Worm (Caenorhabditis elegans): ENCODE measurements around the gene F46F5.1.

The F46F5.1 gene

DNA sequence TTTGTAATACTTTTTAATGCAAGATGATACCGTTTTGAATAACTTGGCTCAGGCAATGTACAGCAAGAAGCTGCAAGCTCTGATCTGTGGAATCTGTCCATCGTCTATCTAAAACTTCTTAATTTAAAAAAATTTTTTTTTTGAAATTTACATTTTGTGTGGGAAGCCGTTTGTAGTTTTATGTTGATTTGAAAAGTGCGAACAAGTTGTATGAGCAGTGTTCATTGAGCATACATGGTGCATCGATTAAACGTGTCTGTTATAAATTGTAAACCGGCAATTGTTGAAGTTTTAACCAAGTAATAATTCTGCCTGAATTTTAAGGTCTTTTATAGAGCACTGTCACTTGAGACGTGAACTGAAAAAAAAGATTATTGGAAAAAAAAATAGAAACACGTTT is 8.2 kb downstream of the F46F5.1 start, which contains the start of gene Y39F10A.6:
Gene Y39F10A.6 (minus strand): TSS at position 101 of the 400 bp plus-strand sequence.
- TF ChIP-seq nhr-76 (tag; optimal IDR thresholded peaks at IDR 0.05) (no peak), unc-62 (GFP tag; optimal IDR thresholded peaks at IDR 0.05) (no peak), ces-1 (GFP tag; optimal IDR thresholded peaks at IDR 0.05) (no peak), nhr-12 (tag; optimal IDR thresholded peaks at IDR 0.05) (no peak), blmp-1 (tag; optimal IDR thresholded peaks at IDR 0.05) (no peak), ham-2 (GFP tag; optimal IDR thresholded peaks at IDR 0.05) (no peak), ceh-39 (tag; optimal IDR thresholded peaks at IDR 0.05) (no peak), bed-3 (GFP tag; optimal IDR thresholded peaks at IDR 0.05) (no peak), lsy-2 (tag; optimal IDR thresholded peaks at IDR 0.05) (no peak), nhr-237 (tag; optimal IDR thresholded peaks at IDR 0.05) (no peak), snpc-4 (tag; optimal IDR thresholded peaks at IDR 0.05) (no peak), unc-39 (tag; optimal IDR thresholded peaks at IDR 0.05) (no peak), ztf-11 (tag; optimal IDR thresholded peaks at IDR 0.05) (no peak), lin-13 (tag; optimal IDR thresholded peaks at IDR 0.05) (no peak), cnd-1 (tag; optimal IDR thresholded peaks at IDR 0.05) (no peak)

DNA sequence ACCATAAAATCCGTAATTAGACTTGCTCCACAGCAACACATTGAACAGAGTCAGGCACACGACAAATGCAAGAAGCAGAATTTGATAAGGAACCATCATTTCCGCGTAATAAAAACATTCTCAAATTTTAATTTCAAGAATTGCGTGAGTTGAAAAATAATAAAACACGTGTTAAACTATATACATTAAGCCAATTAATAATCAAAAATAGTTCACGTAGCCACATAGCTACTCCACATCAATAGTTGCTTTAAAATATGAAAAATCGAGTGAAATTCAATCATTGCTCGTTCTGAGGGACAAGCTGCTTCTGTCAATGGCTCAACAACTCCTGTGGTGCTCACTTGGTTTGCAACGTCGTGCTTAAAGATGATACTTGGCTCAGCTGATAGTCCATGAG is 8.8 kb downstream of the F46F5.1 start, which contains the start of gene Y39F10A.3:
Gene Y39F10A.3 (minus strand): TSS at position 101 of the 400 bp plus-strand sequence.
- TF ChIP-seq ceh-83 (GFP tag; optimal IDR thresholded peaks at IDR 0.05) (no peak), lsy-2 (tag; optimal IDR thresholded peaks at IDR 0.05) (no peak), ceh-39 (tag; optimal IDR thresholded peaks at IDR 0.05) (no peak), ztf-11 (tag; optimal IDR thresholded peaks at IDR 0.05) (no peak), zip-8 (tag; optimal IDR thresholded peaks at IDR 0.05) (no peak), ces-1 (GFP tag; optimal IDR thresholded peaks at IDR 0.05) (no peak), elt-3 (tag; optimal IDR thresholded peaks at IDR 0.05) (no peak)

DNA sequence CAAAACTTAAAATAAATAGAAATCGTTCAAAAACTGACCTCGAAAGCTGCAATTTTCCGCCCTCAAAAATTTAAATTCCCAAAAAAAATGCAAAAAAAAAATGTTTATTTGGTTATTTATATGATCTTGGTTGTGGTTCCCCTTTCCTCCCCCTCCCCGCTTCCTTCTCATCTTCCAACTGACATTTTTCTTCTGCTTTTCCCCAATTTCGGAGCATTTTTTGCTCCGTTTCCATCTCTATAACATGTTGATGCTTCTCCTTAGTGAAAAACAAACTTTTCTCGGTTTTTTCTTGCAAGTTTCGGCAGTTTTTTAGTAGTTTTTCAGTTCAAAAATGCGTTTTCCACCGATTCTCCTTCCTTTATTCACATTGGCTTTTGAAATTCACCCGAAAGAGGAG is 16.7 kb downstream of the F46F5.1 start, which contains the start of gene Y39F10A.1:
Gene Y39F10A.1 (plus strand): TSS at position 301 of the 400 bp plus-strand sequence.
- TF ChIP-seq ztf-11 (tag; optimal IDR thresholded peaks at IDR 0.05): no peak
- TF ChIP-seq mls-2 (tag; optimal IDR thresholded peaks at IDR 0.05): no peak
- TF ChIP-seq lin-13 (tag; optimal IDR thresholded peaks at IDR 0.05): no peak
- TF ChIP-seq flh-1 (GFP tag; optimal IDR thresholded peaks at IDR 0.05): no peak
- TF ChIP-seq unc-39 (tag; optimal IDR thresholded peaks at IDR 0.05): no peak
- TF ChIP-seq pha-4 (tag; optimal IDR thresholded peaks at IDR 0.05): no peak
- no peak for TF ChIP-seq sptf-1 (tag; optimal IDR thresholded peaks at IDR 0.05)
- TF ChIP-seq blmp-1 (tag; optimal IDR thresholded peaks at IDR 0.05): no peak
- no peak for TF ChIP-seq zip-8 (tag; optimal IDR thresholded peaks at IDR 0.05)
- no peak for TF ChIP-seq elt-1 (tag; optimal IDR thresholded peaks at IDR 0.05; ENCODE audit: borderline replicate concordance, insufficient read depth)
- no peak for TF ChIP-seq ceh-43 (GFP tag; optimal IDR thresholded peaks at IDR 0.05)
- no peak for TF ChIP-seq sem-2 (GFP tag; optimal IDR thresholded peaks at IDR 0.05)

DNA sequence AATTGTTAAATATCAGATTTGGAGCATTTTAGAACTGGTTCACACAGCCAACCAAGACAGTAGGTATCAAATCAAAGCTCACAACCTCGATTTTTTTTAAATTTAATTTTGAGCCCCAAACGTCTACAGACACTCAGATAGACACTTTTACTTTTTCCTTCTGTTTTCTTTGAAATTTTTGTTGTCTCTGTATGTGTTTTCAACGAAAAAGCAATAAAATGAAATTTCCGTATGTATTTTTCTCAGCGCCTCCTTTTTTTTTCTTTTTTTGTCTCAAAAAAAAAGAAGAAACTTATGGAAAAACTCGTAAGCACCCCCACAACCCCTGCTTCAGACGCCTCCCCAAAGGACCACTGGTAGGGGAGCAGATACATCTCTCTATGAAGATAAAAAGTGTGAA is 17.9 kb downstream of the F46F5.1 start:
- TF ChIP-seq nhr-12 (tag; optimal IDR thresholded peaks at IDR 0.05) (no peak), bed-3 (GFP tag; optimal IDR thresholded peaks at IDR 0.05) (no peak), nhr-76 (tag; optimal IDR thresholded peaks at IDR 0.05) (no peak), mep-1 (tag; optimal IDR thresholded peaks at IDR 0.05) (no peak), nhr-28 (tag; optimal IDR thresholded peaks at IDR 0.05) (no peak), lin-32 (GFP tag; optimal IDR thresholded peaks at IDR 0.05) (no peak), sptf-1 (tag; optimal IDR thresholded peaks at IDR 0.05) (no peak), ces-1 (GFP tag; optimal IDR thresholded peaks at IDR 0.05) (peak; percentile 9)

DNA sequence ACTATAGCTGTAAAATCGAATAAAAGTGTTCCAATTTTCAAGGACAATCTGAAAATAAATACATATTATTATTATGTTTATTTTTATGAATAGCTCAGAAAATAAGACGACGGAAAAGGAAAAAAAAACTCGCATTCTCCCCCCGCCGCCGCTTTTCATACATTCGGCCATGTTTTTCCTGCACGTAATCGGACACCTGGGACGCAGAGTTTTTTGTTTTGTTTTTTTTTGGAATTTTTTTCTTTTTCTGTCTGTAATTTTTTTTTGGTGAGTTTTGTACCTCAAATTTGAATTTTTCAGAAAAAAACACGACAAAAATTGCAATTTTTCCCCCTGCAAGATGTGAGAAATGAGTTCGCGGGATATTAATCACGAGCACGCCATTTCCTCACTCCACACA is 21.5 kb downstream of the F46F5.1 start, which contains the start of gene C08G5.6:
Gene C08G5.6 (plus strand): TSS at position 301 of the 400 bp plus-strand sequence.
- TF ChIP-seq M03D4.4 (tag; optimal IDR thresholded peaks at IDR 0.05) (no peak), drap-1 (GFP tag; optimal IDR thresholded peaks at IDR 0.05) (no peak), mab-5 (tag; optimal IDR thresholded peaks at IDR 0.05) (no peak), sem-2 (GFP tag; optimal IDR thresholded peaks at IDR 0.05) (no peak)

DNA sequence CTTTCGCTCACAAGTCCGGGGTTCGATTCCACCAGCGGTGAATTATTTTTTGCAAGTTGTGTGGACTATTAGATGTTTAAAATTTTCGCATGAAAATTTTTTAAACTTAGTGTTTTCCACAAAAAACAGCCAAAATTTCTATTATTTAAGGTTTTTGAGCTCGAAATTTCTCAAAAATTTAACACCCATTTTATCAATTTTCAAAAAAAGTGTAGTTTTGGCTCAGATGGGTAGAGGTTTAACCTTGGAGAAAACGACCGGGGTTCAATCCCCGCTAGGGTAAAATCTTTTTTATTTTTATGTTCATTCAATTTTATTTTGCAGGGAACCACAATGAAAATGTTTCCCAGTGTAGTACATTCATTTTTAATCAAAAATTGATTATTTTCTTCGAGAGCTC is 22.5 kb downstream of the F46F5.1 start:
- TF ChIP-seq pha-4 (tag; optimal IDR thresholded peaks at IDR 0.05) (no peak), mep-1 (tag; optimal IDR thresholded peaks at IDR 0.05) (no peak), cnd-1 (tag; optimal IDR thresholded peaks at IDR 0.05) (no peak), ces-1 (GFP tag; optimal IDR thresholded peaks at IDR 0.05) (no peak), lin-32 (GFP tag; optimal IDR thresholded peaks at IDR 0.05) (no peak), nhr-28 (tag; optimal IDR thresholded peaks at IDR 0.05) (no peak), nhr-237 (tag; optimal IDR thresholded peaks at IDR 0.05) (no peak), M03D4.4 (tag; optimal IDR thresholded peaks at IDR 0.05) (no peak), unc-62 (GFP tag; optimal IDR thresholded peaks at IDR 0.05) (no peak), lin-13 (tag; optimal IDR thresholded peaks at IDR 0.05) (no peak), nhr-12 (tag; optimal IDR thresholded peaks at IDR 0.05) (no peak), nhr-76 (tag; optimal IDR thresholded peaks at IDR 0.05) (no peak), zip-8 (tag; optimal IDR thresholded peaks at IDR 0.05) (no peak)

Data from whole organism, mixed stage, embryonic.